Worm (Caenorhabditis elegans): ENCODE data around the gene T11B7.2.
A peak's percentile ranks its signal among the peaks of the same experiment; 100 is the strongest.

The T11B7.2 gene

DNA sequence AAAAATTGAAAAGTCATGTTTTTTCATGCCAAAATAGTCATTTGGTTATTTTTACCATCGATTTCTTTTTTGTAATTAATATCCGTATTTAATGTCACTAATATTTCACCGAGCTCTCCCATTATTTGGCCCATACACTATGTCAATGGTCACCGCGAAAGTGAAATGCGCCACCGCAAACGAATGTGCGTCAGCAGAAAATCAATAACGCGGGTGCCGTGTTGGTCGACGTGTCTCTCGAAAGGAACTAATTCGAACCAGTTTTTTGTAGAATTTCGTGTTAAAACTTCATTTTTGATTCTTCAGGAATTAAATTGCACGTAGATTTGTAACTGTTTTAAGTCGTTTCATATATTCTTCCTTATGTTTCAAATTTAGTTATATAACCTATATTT lies 17.8 kb downstream of the T11B7.2 start (continued):
- TF ChIP-seq ZK337.2 (GFP tag; IDR thresholded peaks at IDR 0.05) (no peak), nhr-41 (GFP tag; IDR thresholded peaks at IDR 0.05) (no peak), hlh-11 (tag; optimal IDR thresholded peaks at IDR 0.05) (peak; percentile 22), R02D3.7 (tag; optimal IDR thresholded peaks at IDR 0.05) (no peak), daf-19 (GFP tag; conservative IDR thresholded peaks at IDR 0.05) (no peak), hmg-1.1 (GFP tag; IDR thresholded peaks at IDR 0.05) (no peak), zfp-3 (GFP tag; conservative IDR thresholded peaks at IDR 0.05) (no peak), zfp-2 (tag; optimal IDR thresholded peaks at IDR 0.05) (no peak), D1046.2 (GFP tag; IDR thresholded peaks at IDR 0.05) (no peak), Y75B8A.6 (GFP tag; IDR thresholded peaks at IDR 0.05) (no peak), mdl-1 (tag; optimal IDR thresholded peaks at IDR 0.05) (no peak), daf-12 (tag; optimal IDR thresholded peaks at IDR 0.05) (no peak), nhr-76 (tag; optimal IDR thresholded peaks at IDR 0.05) (no peak), hif-1 (tag; optimal IDR thresholded peaks at IDR 0.05) (peak in 1 of 2 experiments; percentile 21), ceh-28 (tag; optimal IDR thresholded peaks at IDR 0.05) (peak; percentile 31), snpc-4 (tag; optimal IDR thresholded peaks at IDR 0.05) (no peak), lin-15B (tag; optimal IDR thresholded peaks at IDR 0.05) (no peak), pqm-1 (tag; optimal IDR thresholded peaks at IDR 0.05) (no peak), lin-38 (GFP tag; IDR thresholded peaks at IDR 0.05) (peak; percentile 44; the same call in 1 of the 2 replicates), ctbp-1 (GFP tag; IDR thresholded peaks at IDR 0.05) (no peak), hlh-30 (tag; optimal IDR thresholded peaks at IDR 0.05; ENCODE audit: insufficient read depth) (no peak), dve-1 (tag; optimal IDR thresholded peaks at IDR 0.05; ENCODE audit: insufficient read depth) (peak; percentile 10)

DNA sequence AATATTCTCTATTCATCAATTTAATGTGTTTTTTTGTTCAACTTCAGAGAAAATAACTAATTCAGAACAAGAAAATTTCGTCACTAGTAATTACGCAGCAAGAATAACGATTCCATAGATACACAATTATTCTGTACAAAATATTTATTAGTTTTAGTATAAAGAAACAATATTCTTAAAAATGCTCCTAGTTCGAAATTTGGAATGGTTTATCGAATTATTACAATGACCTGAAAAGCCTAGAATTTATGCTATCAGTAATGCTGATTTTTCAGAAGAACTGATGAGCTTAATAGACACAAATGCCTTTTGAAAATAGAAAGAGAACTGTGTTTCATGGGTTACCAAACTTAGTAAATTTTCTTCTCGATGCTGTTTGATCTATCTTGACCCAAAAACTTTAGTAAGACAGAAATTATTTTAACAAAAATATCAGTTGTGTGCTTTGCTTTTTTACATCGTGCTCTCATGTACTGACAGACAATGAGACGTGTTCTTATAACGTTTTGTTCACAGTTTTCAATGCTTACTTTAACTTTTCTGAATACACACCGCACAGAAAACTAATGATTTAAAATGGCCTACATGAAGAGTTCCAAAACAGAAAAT lies 18.3 kb downstream of the T11B7.2 start:
- TF ChIP-seq snpc-1.2 (GFP tag; IDR thresholded peaks at IDR 0.05) (no peak), jun-1 (tag; optimal IDR thresholded peaks at IDR 0.05) (peak; percentile 14), aha-1 (tag) (peak; percentile 97), ama-1 (optimal IDR thresholded peaks at IDR 0.05) (peak; percentile 52), T26A8.4 (GFP tag; IDR thresholded peaks at IDR 0.05) (peak; percentile 86), mes-2 (tag; optimal IDR thresholded peaks at IDR 0.05; ENCODE audit: poor library complexity, severe bottlenecking) (peak; percentile 50), madf-9 (GFP tag; conservative IDR thresholded peaks at IDR 0.05) (no peak), nhr-42 (GFP tag; IDR thresholded peaks at IDR 0.05) (no peak), ceh-28 (tag; optimal IDR thresholded peaks at IDR 0.05) (no peak), nhr-237 (tag; optimal IDR thresholded peaks at IDR 0.05) (peak; percentile 4), mep-1 (tag; optimal IDR thresholded peaks at IDR 0.05) (peak; percentile 46), nhr-25 (tag; optimal IDR thresholded peaks at IDR 0.05; ENCODE audit: borderline replicate concordance, insufficient read depth) (peak; percentile 27)

DNA sequence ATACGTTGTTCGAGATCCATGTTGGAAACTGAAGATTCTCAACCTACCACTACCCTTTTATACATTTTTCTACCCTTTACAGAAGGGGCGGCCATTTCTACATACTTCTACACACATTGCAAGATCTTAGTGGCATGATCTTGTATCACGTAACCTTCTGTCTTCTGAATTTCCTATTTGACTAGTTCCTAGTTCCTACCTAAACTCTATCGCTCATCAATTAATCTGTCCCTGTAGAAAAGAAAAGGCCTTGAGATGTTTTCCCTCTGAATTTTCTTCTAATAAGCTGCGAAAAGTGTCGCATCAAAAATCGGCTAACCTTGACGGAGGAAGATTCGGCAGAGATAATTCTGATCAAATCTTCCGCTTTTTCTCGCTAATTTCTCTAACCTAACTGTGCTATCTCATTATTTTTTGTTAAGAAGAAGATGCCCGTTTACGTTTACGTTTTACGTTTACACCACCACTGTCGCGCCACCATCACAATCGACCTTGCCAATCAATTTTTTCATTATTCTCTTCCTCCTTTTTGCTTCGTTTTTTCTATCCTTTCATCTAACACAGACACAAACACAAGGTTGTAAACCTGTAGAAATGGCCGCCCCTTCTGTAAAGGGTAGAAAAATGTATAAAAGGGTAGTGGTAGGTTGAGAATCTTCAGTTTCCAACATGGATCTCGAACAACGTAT lies 20.1 kb downstream of the T11B7.2 start, which contains the start of the genes col-117 and col-3:
Gene col-117 (minus strand): TSS at position 51 of the 689 bp plus-strand sequence.
Gene col-3 (plus strand): TSS at position 639 of the 689 bp plus-strand sequence.
- TF ChIP-seq hlh-30 (tag; optimal IDR thresholded peaks at IDR 0.05; ENCODE audit: insufficient read depth) (no peak), cey-2 (tag; optimal IDR thresholded peaks at IDR 0.05; ENCODE audit: borderline replicate concordance, insufficient read depth) (no peak), fkh-10 (GFP tag; optimal IDR thresholded peaks at IDR 0.05) (no peak), ceh-62 (tag; optimal IDR thresholded peaks at IDR 0.05) (no peak), dpl-1 (GFP tag; optimal IDR thresholded peaks at IDR 0.05) (no peak), F37D6.2 (tag; optimal IDR thresholded peaks at IDR 0.05) (no peak), mdt-29 (GFP tag; IDR thresholded peaks at IDR 0.05) (no peak), fos-1 (tag; optimal IDR thresholded peaks at IDR 0.05) (no peak), aha-1 (tag) (no peak), lin-38 (GFP tag; IDR thresholded peaks at IDR 0.05) (no peak), zip-11 (GFP tag; IDR thresholded peaks at IDR 0.05) (no peak), ZK546.5 (tag; optimal IDR thresholded peaks at IDR 0.05) (no peak), aly-2 (tag; optimal IDR thresholded peaks at IDR 0.05) (no peak), pha-4 (GFP tag; IDR thresholded peaks at IDR 0.05) (no peak), pha-4 (tag; optimal IDR thresholded peaks at IDR 0.05) (no peak), T20F7.1 (GFP tag; optimal IDR thresholded peaks at IDR 0.05) (no peak), ceh-28 (tag; optimal IDR thresholded peaks at IDR 0.05) (no peak), hmg-1.1 (GFP tag; IDR thresholded peaks at IDR 0.05) (no peak), nhr-28 (tag; optimal IDR thresholded peaks at IDR 0.05) (peak; percentile 36), F44E2.7 (GFP tag; IDR thresholded peaks at IDR 0.05) (no peak), mdl-1 (tag; optimal IDR thresholded peaks at IDR 0.05) (peak in 1 of 2 experiments; percentile 30)

All from whole organism, L4 larva.